Fruit fly (Drosophila melanogaster) whole organism, embryonic: ENCODE results near the gene CG32832.
A peak's percentile ranks its signal among the peaks of the same experiment; 100 is the strongest.

Source experiments
- Aef1 ChIP-seq: fragments of 200-800 bp; sonication (Bioruptor generic); IDR thresholded peaks from 3 replicates; pipeline ENCODE4 v1.3.6; 2022; ENCODE audit warnings: missing biosample characterization, missing genetic modification characterization
- Antp ChIP-seq: fragments of 200-800 bp; sonication (Bioruptor generic); optimal IDR thresholded peaks from 3 replicates; lab custom pipeline; 2016; ENCODE audit warnings: missing biosample characterization, missing genetic modification characterization
- Asciz ChIP-seq: fragments of 200-800 bp; sonication (Bioruptor generic); optimal IDR thresholded peaks from 2 replicates; lab custom pipeline; 2017; ENCODE audit warnings: missing biosample characterization, mild to moderate bottlenecking, missing genetic modification characterization, missing genetic modification reagents
- Atf-2 ChIP-seq: fragments of 200-800 bp; sonication (Bioruptor generic); optimal IDR thresholded peaks from 2 replicates; lab custom pipeline; 2016; ENCODE audit warnings: missing biosample characterization, missing genetic modification characterization
- B-H1 ChIP-seq: fragments of 200-800 bp; sonication (Bioruptor generic); IDR thresholded peaks from 3 replicates; pipeline ENCODE4 v1.3.6; 2022; ENCODE audit warnings: missing biosample characterization, missing genetic modification characterization
- CG10274 ChIP-seq: fragments of 200-800 bp; sonication (Bioruptor generic); optimal IDR thresholded peaks from 3 replicates; lab custom pipeline; 2017; ENCODE audit warnings: missing biosample characterization, mild to moderate bottlenecking, missing genetic modification characterization
- CG11085 ChIP-seq: fragments of 200-800 bp; sonication (Bioruptor generic); IDR thresholded peaks from 2 replicates; pipeline ENCODE4 v1.3.6; 2022; ENCODE audit warnings: missing biosample characterization, missing genetic modification characterization
- CG13424 ChIP-seq: fragments of 200-800 bp; sonication (Bioruptor generic); optimal IDR thresholded peaks from 2 replicates; lab custom pipeline; 2019; ENCODE audit warnings: missing biosample characterization, mild to moderate bottlenecking, missing genetic modification characterization, moderate library complexity
- CG3281 ChIP-seq: fragments of 200-800 bp; sonication (Bioruptor generic); optimal IDR thresholded peaks from 3 replicates; lab custom pipeline; 2017; ENCODE audit warnings: missing biosample characterization, mild to moderate bottlenecking, missing genetic modification characterization
- CG4282 ChIP-seq: fragments of 200-800 bp; sonication (Bioruptor generic); optimal IDR thresholded peaks from 2 replicates; lab custom pipeline; 2016; ENCODE audit warnings: missing biosample characterization, missing genetic modification characterization
- CG6813 ChIP-seq: fragments of 200-800 bp; sonication (Bioruptor generic); optimal IDR thresholded peaks from 2 replicates; lab custom pipeline; 2017; ENCODE audit warnings: missing biosample characterization, missing genetic modification characterization, mild to moderate bottlenecking, moderate library complexity, missing genetic modification reagents
- Dbx ChIP-seq: fragments of 200-800 bp; sonication (Bioruptor generic); IDR thresholded peaks from 3 replicates; pipeline ENCODE4 v1.3.6; 2022; ENCODE audit warnings: missing biosample characterization, missing genetic modification characterization
- Drgx ChIP-seq: fragments of 200-800 bp; sonication (Bioruptor generic); IDR thresholded peaks from 2 replicates; pipeline ENCODE4 v1.3.6; 2022; ENCODE audit warnings: missing biosample characterization, missing genetic modification characterization
- Ets65A ChIP-seq: fragments of 200-800 bp; sonication (Bioruptor generic); peaks from one replicate; lab custom pipeline; 2016; ENCODE audit warnings: missing biosample characterization, missing genetic modification characterization
- H2.0 ChIP-seq: fragments of 200-800 bp; sonication (Bioruptor generic); IDR thresholded peaks from 2 replicates; pipeline ENCODE4 v1.3.6; 2022; ENCODE audit warnings: missing biosample characterization, missing genetic modification characterization
- HmgZ ChIP-seq: fragments of 200-800 bp; sonication (Bioruptor generic); optimal IDR thresholded peaks from 2 replicates; lab custom pipeline; 2018; ENCODE audit warnings: missing biosample characterization, mild to moderate bottlenecking, missing genetic modification characterization
- Hmx ChIP-seq: fragments of 200-800 bp; sonication (Bioruptor generic); optimal IDR thresholded peaks from 2 replicates; lab custom pipeline; 2016; ENCODE audit warnings: missing biosample characterization, missing genetic modification characterization
- Hr39 ChIP-seq: fragments of >200 bp; optimal IDR thresholded peaks from 2 replicates; lab custom pipeline; 2017
- Lpt ChIP-seq: fragments of >200 bp; optimal IDR thresholded peaks from 2 replicates; lab custom pipeline; 2018; ENCODE audit warnings: missing biosample characterization, missing genetic modification characterization
- Max ChIP-seq: fragments of 200-800 bp; sonication (Bioruptor generic); optimal IDR thresholded peaks from 2 replicates; lab custom pipeline; 2016; ENCODE audit warnings: missing biosample characterization, mild to moderate bottlenecking, missing genetic modification characterization
- Med ChIP-seq: fragments of 200-800 bp; sonication (Bioruptor generic); peaks from one replicate; lab custom pipeline; 2016; ENCODE audit warnings: missing biosample characterization, missing genetic modification characterization, mild to moderate bottlenecking, inconsistent platforms, moderate library complexity
- Rx ChIP-seq: fragments of 200-800 bp; sonication (Bioruptor generic); IDR thresholded peaks from 2 replicates; pipeline ENCODE4 v1.3.6; 2022; ENCODE audit warnings: missing biosample characterization, missing genetic modification characterization
- abd-A ChIP-seq: fragments of 200-800 bp; sonication (Bioruptor generic); optimal IDR thresholded peaks from 3 replicates; lab custom pipeline; 2019; ENCODE audit warnings: missing biosample characterization, mild to moderate bottlenecking, missing genetic modification characterization, moderate library complexity
- chinmo ChIP-seq: fragments of 200-800 bp; sonication (Bioruptor generic); IDR thresholded peaks from 4 replicates; pipeline ENCODE4 v1.3.6; 2022; ENCODE audit warnings: missing biosample characterization, missing genetic modification characterization; ENCODE audit not compliant: partially characterized antibody
- emc ChIP-seq: fragments of 200-800 bp; sonication (Bioruptor generic); optimal IDR thresholded peaks from 2 replicates; lab custom pipeline; 2016; ENCODE audit warnings: missing biosample characterization, missing genetic modification characterization
- gce ChIP-seq: fragments of 200-800 bp; sonication (Bioruptor generic); IDR thresholded peaks from 3 replicates; pipeline ENCODE4 v1.3.6; 2022; ENCODE audit warnings: missing biosample characterization, missing genetic modification characterization
- insv ChIP-seq, 2 experiments: fragments of 200-800 bp; sonication (Bioruptor generic); optimal IDR thresholded peaks; 3 replicates each; lab custom pipeline; 2016 to 2018; ENCODE audit warnings: missing biosample characterization in 2 of 2, missing genetic modification characterization in 2 of 2
- jigr1 ChIP-seq: fragments of 200-800 bp; sonication (Bioruptor generic); IDR thresholded peaks from 3 replicates; pipeline ENCODE4 v1.3.6; 2022; ENCODE audit warnings: missing biosample characterization, missing genetic modification characterization
- jing ChIP-seq: fragments of 200-800 bp; sonication (Bioruptor generic); optimal IDR thresholded peaks from 2 replicates; lab custom pipeline; 2018; ENCODE audit warnings: missing biosample characterization, mild to moderate bottlenecking, missing genetic modification characterization
- klu ChIP-seq: fragments of 200-800 bp; sonication (Bioruptor generic); IDR thresholded peaks from 2 replicates; pipeline ENCODE4 v1.3.6; 2022; ENCODE audit warnings: missing biosample characterization, missing genetic modification characterization
- nau ChIP-seq: fragments of 200-800 bp; sonication (Bioruptor generic); optimal IDR thresholded peaks from 3 replicates; lab custom pipeline; 2017; ENCODE audit warnings: missing biosample characterization, mild to moderate bottlenecking, missing genetic modification characterization, missing genetic modification reagents
- otp ChIP-seq: fragments of 200-800 bp; sonication (Bioruptor generic); IDR thresholded peaks from 3 replicates; pipeline ENCODE4, ENCODE4 v1.3.6; 2022; ENCODE audit warnings: missing biosample characterization, missing genetic modification characterization
- pb ChIP-seq: fragments of 200-800 bp; sonication (Bioruptor generic); optimal IDR thresholded peaks from 3 replicates; lab custom pipeline; 2016; ENCODE audit warnings: missing biosample characterization, missing genetic modification characterization
- rib ChIP-seq: fragments of 200-800 bp; sonication (Bioruptor generic); IDR thresholded peaks from 2 replicates; pipeline ENCODE4 v1.3.6; 2022; ENCODE audit warnings: missing biosample characterization, missing genetic modification characterization
- sd ChIP-seq: fragments of 200-800 bp; sonication (Bioruptor generic); optimal IDR thresholded peaks from 3 replicates; lab custom pipeline; 2018; ENCODE audit warnings: missing biosample characterization, mild to moderate bottlenecking, missing genetic modification characterization, moderate library complexity
- shn ChIP-seq: fragments of 200-800 bp; sonication (Bioruptor generic); optimal IDR thresholded peaks from 3 replicates; lab custom pipeline; 2016; ENCODE audit warnings: missing biosample characterization, missing genetic modification characterization
- tin ChIP-seq: fragments of 200-800 bp; sonication (Bioruptor generic); optimal IDR thresholded peaks from 3 replicates; lab custom pipeline; 2016; ENCODE audit warnings: missing biosample characterization, missing genetic modification characterization
- wdn ChIP-seq: fragments of 200-800 bp; sonication (Bioruptor generic); IDR thresholded peaks from 2 replicates; pipeline ENCODE4 v1.3.6; 2022; ENCODE audit warnings: missing biosample characterization, missing genetic modification characterization

Gene CG32832

dm6 chr2L:16845179-16845578, 33.9 kb downstream of the CG32832 start (continued):
- peak; percentile 27 for TF ChIP-seq Asciz
- TF ChIP-seq Med (GFP tag; lab: Kevin White, UChicago), result peak; percentile 49

- TF ChIP-seq CG6813 (GFP tag; lab: Kevin White, UChicago), result no peak
- no peak for TF ChIP-seq gce (GFP tag; lab: Robert Waterston, UW)
- TF ChIP-seq Lpt (GFP tag; lab: Kevin White, UChicago), result no peak
- no peak for TF ChIP-seq otp (GFP tag; lab: Robert Waterston, UW)
- no peak for TF ChIP-seq Rx (GFP tag; lab: Robert Waterston, UW)
- TF ChIP-seq Drgx (GFP tag; lab: Robert Waterston, UW), result 0 out of 2 replicates have a peak, but pooled peaks have one; percentile 51
- no peak for TF ChIP-seq klu (GFP tag; lab: Robert Waterston, UW)
- peak; percentile 80 for TF ChIP-seq Ets65A (GFP tag; lab: Kevin White, UChicago)
Observed at dm6 chr2L:16843336-16843735, 35.8 kb downstream of the CG32832 start.

dm6 chr2L:16842505-16842904, 36.6 kb downstream of the CG32832 start:
- TF ChIP-seq tin (GFP tag; lab: Kevin White, UChicago), result no peak
- TF ChIP-seq HmgZ (tag; lab: Kevin White, UChicago), result no peak
- no peak for TF ChIP-seq CG3281 (GFP tag; lab: Kevin White, UChicago)
- TF ChIP-seq shn (GFP tag; lab: Kevin White, UChicago), result no peak
- no peak for TF ChIP-seq jigr1 (GFP tag; lab: Robert Waterston, UW)
- no peak for TF ChIP-seq Max (GFP tag; lab: Kevin White, UChicago)
- no peak for TF ChIP-seq Hmx
- TF ChIP-seq insv (GFP tag; optimal IDR thresholded peaks at IDR 0.05; lab: Kevin White, UChicago), result no peak
- no peak for TF ChIP-seq CG13424
- no peak for TF ChIP-seq B-H1
- no peak for TF ChIP-seq CG11085 (GFP tag; lab: Robert Waterston, UW)
- TF ChIP-seq wdn (GFP tag; lab: Robert Waterston, UW), result no peak
- TF ChIP-seq pb (GFP tag; lab: Kevin White, UChicago), result no peak
- no peak for TF ChIP-seq jing (GFP tag; lab: Kevin White, UChicago)
- no peak for TF ChIP-seq CG10274
- TF ChIP-seq CG4282 (GFP tag; lab: Kevin White, UChicago), result no peak
- no peak for TF ChIP-seq rib (GFP tag; lab: Robert Waterston, UW)
- TF ChIP-seq emc, result no peak
- TF ChIP-seq abd-A (tag; lab: Kevin White, UChicago), result no peak
- TF ChIP-seq Antp (GFP tag; lab: Kevin White, UChicago), result no peak
- TF ChIP-seq, all 482 proteins: peak for 0

- TF ChIP-seq H2.0 (GFP tag; lab: Robert Waterston, UW) (no peak), Dbx (GFP tag; lab: Robert Waterston, UW) (no peak), nau (GFP tag; lab: Kevin White, UChicago) (peak; percentile 7), Aef1 (no peak), chinmo (GFP tag; lab: Robert Waterston, UW) (0 out of 4 replicates have a peak, but pooled peaks have one; percentile 44), sd (tag; lab: Kevin White, UChicago) (peak; percentile 92), Hr39 (lab: Kevin White, UChicago) (no peak), Atf-2 (GFP tag; lab: Kevin White, UChicago) (no peak)
Observed at dm6 chr2L:16839665-16840064, 39.4 kb downstream of the CG32832 start.
